Worm (Caenorhabditis elegans) whole organism, L2 larva: ENCODE results near the gene zipt-7.1.

Source experiments
- C34F6.9 ChIP-seq: fragments of 150-350 bp; optimal IDR thresholded peaks from 2 replicates; lab custom pipeline; 2014; ENCODE audit warnings: missing biosample characterization, missing genetic modification characterization
- F13H6.1 ChIP-seq: sonication (generic microtip); optimal IDR thresholded peaks from 2 replicates; lab custom pipeline; 2016; ENCODE audit warnings: missing genetic modification characterization, missing compliant biosample characterization
- aly-2 ChIP-seq: fragments of 150-350 bp; optimal IDR thresholded peaks from 2 replicates; lab custom pipeline; 2014; ENCODE audit warnings: missing biosample characterization, missing genetic modification characterization
- blmp-1 ChIP-seq: sonication (generic microtip); optimal IDR thresholded peaks from 2 replicates; lab custom pipeline; 2017; ENCODE audit warnings: missing genetic modification characterization, mild to moderate bottlenecking, missing compliant biosample characterization, antibody characterized with exemption, moderate library complexity; ENCODE audit not compliant: insufficient read depth
- ceh-16 ChIP-seq: fragments of 150-350 bp; optimal IDR thresholded peaks from 2 replicates; lab custom pipeline; 2014; ENCODE audit warnings: missing biosample characterization, missing genetic modification characterization
- crh-2 ChIP-seq: sonication (generic microtip); optimal IDR thresholded peaks from 2 replicates; lab custom pipeline; 2017; ENCODE audit warnings: missing biosample characterization, missing genetic modification characterization
- dmd-4 ChIP-seq: sonication (generic microtip); optimal IDR thresholded peaks from 2 replicates; lab custom pipeline; 2017; ENCODE audit warnings: missing biosample characterization, missing genetic modification characterization
- egl-27 ChIP-seq: sonication (generic microtip); optimal IDR thresholded peaks from 3 replicates; lab custom pipeline; 2017; ENCODE audit warnings: missing biosample characterization, missing genetic modification reagents, missing genetic modification characterization
- elt-1 ChIP-seq: fragments of 150-350 bp; optimal IDR thresholded peaks from 2 replicates; lab custom pipeline; 2014; ENCODE audit warnings: missing biosample characterization, missing genetic modification characterization
- fos-1 ChIP-seq: fragments of 150-350 bp; optimal IDR thresholded peaks from 2 replicates; lab custom pipeline; 2014; ENCODE audit warnings: missing biosample characterization, missing genetic modification characterization
- gmeb-1 ChIP-seq: fragments of 150-350 bp; optimal IDR thresholded peaks from 2 replicates; lab custom pipeline; 2014; ENCODE audit warnings: missing biosample characterization, missing genetic modification characterization
- lin-11 ChIP-seq: fragments of 150-350 bp; sonication (generic microtip); optimal IDR thresholded peaks from 2 replicates; lab custom pipeline; 2014; ENCODE audit warnings: missing biosample characterization, missing genetic modification characterization, inconsistent platforms, mixed read lengths
- lin-13 ChIP-seq: fragments of 150-350 bp; optimal IDR thresholded peaks from 2 replicates; lab custom pipeline; 2014; ENCODE audit warnings: missing biosample characterization, missing genetic modification reagents, missing genetic modification characterization
- lin-39 ChIP-seq: fragments of 150-350 bp; optimal IDR thresholded peaks from 2 replicates; lab custom pipeline; 2014; ENCODE audit warnings: missing biosample characterization, missing genetic modification reagents, missing genetic modification characterization
- lsy-2 ChIP-seq, 2 experiments: fragments of 150-350 bp in 1 of 2; sonication (generic microtip) in 1 of 2; optimal IDR thresholded peaks; 2 replicates each; lab custom pipeline; 2014 to 2017; ENCODE audit warnings: missing biosample characterization in 2 of 2, missing genetic modification characterization in 2 of 2
- mab-5 ChIP-seq: fragments of 150-350 bp; optimal IDR thresholded peaks from 2 replicates; lab custom pipeline; 2014; ENCODE audit warnings: missing biosample characterization, missing genetic modification characterization
- mbf-1 ChIP-seq: sonication (generic microtip); optimal IDR thresholded peaks from 2 replicates; lab custom pipeline; 2017; ENCODE audit warnings: missing biosample characterization, missing genetic modification characterization
- mdl-1 ChIP-seq, 2 experiments: fragments of 150-350 bp in 1 of 2; sonication (generic microtip) in 1 of 2; optimal IDR thresholded peaks; 2 replicates each; lab custom pipeline; 2017; ENCODE audit warnings: missing biosample characterization in 2 of 2, missing genetic modification characterization in 2 of 2
- nhr-12 ChIP-seq: fragments of 150-350 bp; optimal IDR thresholded peaks from 2 replicates; lab custom pipeline; 2014; ENCODE audit warnings: missing biosample characterization, missing genetic modification characterization
- nhr-129 ChIP-seq: fragments of 150-350 bp; optimal IDR thresholded peaks from 2 replicates; lab custom pipeline; 2014; ENCODE audit warnings: missing biosample characterization, missing genetic modification characterization
- nhr-21 ChIP-seq: fragments of 150-350 bp; optimal IDR thresholded peaks from 2 replicates; lab custom pipeline; 2014; ENCODE audit warnings: missing biosample characterization, missing genetic modification characterization
- nhr-23 ChIP-seq: fragments of 150-350 bp; optimal IDR thresholded peaks from 2 replicates; lab custom pipeline; 2014; ENCODE audit warnings: missing biosample characterization, missing genetic modification reagents, missing genetic modification characterization
- nhr-237 ChIP-seq: fragments of 150-350 bp; optimal IDR thresholded peaks from 2 replicates; lab custom pipeline; 2014; ENCODE audit warnings: missing biosample characterization, missing genetic modification characterization
- nhr-25 ChIP-seq: fragments of 150-350 bp; sonication (generic microtip); optimal IDR thresholded peaks from 3 replicates; lab custom pipeline; 2014; ENCODE audit warnings: missing biosample characterization, missing genetic modification characterization
- peb-1 ChIP-seq: fragments of 150-350 bp; optimal IDR thresholded peaks from 2 replicates; lab custom pipeline; 2014; ENCODE audit warnings: missing biosample characterization, missing genetic modification characterization
- sem-4 ChIP-seq: fragments of 150-350 bp; optimal IDR thresholded peaks from 2 replicates; lab custom pipeline; 2014; ENCODE audit warnings: missing biosample characterization, missing genetic modification reagents, missing genetic modification characterization
- skn-1 ChIP-seq: sonication (generic microtip); optimal IDR thresholded peaks from 2 replicates; lab custom pipeline; 2017; ENCODE audit warnings: missing biosample characterization, missing genetic modification characterization
- sma-9 ChIP-seq, 2 experiments: fragments of 150-350 bp in 1 of 2; sonication (generic microtip) in 1 of 2; optimal IDR thresholded peaks; 2 replicates each; lab custom pipeline; 2014 to 2016; ENCODE audit warnings: missing genetic modification characterization in 2 of 2, mild to moderate bottlenecking in 1 of 2, missing biosample characterization in 1 of 2, missing compliant biosample characterization in 1 of 2, missing genetic modification reagents in 1 of 2, moderate library complexity in 1 of 2
- snpc-4 ChIP-seq: fragments of 150-350 bp; optimal IDR thresholded peaks from 2 replicates; lab custom pipeline; 2014; ENCODE audit warnings: missing biosample characterization, missing genetic modification characterization
- unc-55 ChIP-seq: fragments of 150-350 bp; sonication (generic microtip); optimal IDR thresholded peaks from 3 replicates; lab custom pipeline; 2014; ENCODE audit warnings: missing biosample characterization, missing genetic modification reagents, missing genetic modification characterization
- unc-62 ChIP-seq: fragments of 150-350 bp; optimal IDR thresholded peaks from 2 replicates; lab custom pipeline; 2014; ENCODE audit warnings: missing biosample characterization, missing genetic modification reagents, missing genetic modification characterization
- zag-1 ChIP-seq: fragments of 150-350 bp; optimal IDR thresholded peaks from 2 replicates; lab custom pipeline; 2014; ENCODE audit warnings: missing biosample characterization, missing genetic modification characterization
- ztf-4 ChIP-seq: fragments of 150-350 bp; optimal IDR thresholded peaks from 2 replicates; lab custom pipeline; 2014; ENCODE audit warnings: missing biosample characterization, missing genetic modification characterization

The zipt-7.1 gene

DNA sequence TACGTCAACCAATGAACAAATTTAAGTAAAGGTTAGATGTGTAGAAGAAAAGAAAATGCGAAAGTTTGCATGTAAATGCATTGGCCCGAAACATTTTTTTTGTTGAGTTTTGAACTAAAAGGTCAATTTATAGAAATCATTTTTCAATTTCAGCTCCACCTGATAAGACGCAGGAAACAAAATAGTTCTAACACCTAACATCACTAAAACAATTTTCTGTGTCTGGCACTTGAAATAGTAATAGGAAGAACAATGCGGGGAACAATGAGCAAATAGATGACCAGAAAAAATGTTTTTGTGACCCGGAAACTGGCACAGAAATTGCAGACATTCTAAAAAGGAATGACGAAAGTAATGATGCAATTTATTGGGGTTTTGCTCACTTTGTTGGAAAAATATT is 4.4 kb upstream of the zipt-7.1 start:
- TF ChIP-seq lin-39 (tag; lab: Kevin White, UChicago) (no peak), nhr-129 (peak; percentile 43), fos-1 (tag; lab: Kevin White, UChicago) (peak; percentile 23)
- TF ChIP-seq, all 48 proteins: peak for 2

DNA sequence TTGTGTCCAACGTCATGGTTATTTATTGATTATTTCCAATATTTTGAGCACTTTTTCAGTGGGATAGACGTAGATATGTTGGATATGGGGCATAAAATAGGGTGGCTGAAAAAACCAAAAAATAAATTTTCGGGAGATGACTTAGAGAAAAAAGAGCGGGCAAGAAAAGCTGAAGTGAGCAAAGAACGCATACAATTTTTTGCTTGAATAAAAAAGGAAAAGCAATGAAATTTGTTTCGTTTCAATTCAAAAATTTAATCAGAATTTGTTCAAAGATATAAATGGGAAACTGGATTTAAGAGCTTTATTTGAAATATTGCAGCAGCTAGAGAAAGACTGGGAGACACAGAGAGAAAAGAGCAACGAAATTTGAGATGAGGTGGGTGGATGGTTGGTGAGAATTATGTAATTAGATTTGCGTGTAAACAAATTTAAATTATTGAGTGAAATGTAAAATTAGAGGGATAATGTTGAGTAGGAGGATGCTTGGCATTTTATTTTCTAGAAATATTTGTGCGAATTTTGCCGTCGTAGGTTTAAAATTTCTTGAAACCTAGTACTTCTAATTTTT is 3.8 kb upstream of the zipt-7.1 start, which contains the start of the genes T28F3.11 and slc-17.4:
Gene T28F3.11, minus strand, starts transcription at position 51 of the 571 bp plus-strand sequence.
Gene slc-17.4, minus strand, starts transcription at position 105 of the 571 bp plus-strand sequence.
- TF ChIP-seq unc-62 (no peak), skn-1 (tag; lab: Kevin White, UChicago) (no peak), unc-55 (GFP tag; lab: Kevin White, UChicago) (peak; percentile 4)
- TF ChIP-seq, all 48 proteins: peak for 1

DNA sequence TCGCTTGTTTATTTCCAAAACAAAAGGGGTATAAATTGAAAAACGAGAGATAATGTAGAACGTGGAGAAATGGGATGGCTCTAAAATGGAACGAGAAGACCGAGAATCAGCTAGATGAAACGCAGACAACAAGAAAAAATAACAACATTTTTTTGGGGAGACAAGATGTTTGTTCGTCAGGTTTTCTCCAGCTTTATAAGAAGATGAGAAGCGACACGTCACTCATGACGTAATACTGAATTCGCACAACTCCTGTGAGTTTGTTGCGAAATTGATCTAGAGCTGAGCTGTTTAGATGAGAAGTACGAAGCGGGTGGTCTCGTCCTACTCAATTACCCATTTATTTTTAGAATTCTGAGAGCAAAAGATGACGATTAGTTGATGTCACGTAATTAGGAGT is 2.7 kb downstream of the zipt-7.1 start:
- TF ChIP-seq crh-2 (tag; lab: Kevin White, UChicago) (peak; percentile 69), nhr-21 (tag; lab: Kevin White, UChicago) (no peak), blmp-1 (no peak), nhr-25 (no peak), ztf-4 (peak; percentile 18), lin-13 (GFP tag; lab: Kevin White, UChicago) (peak; percentile 7), sma-9 (GFP tag; optimal IDR thresholded peaks at IDR 0.05; lab: Kevin White, UChicago) (peak; percentile 66), sma-9 (tag; optimal IDR thresholded peaks at IDR 0.05; lab: Kevin White, UChicago) (no peak), nhr-237 (tag; lab: Kevin White, UChicago) (no peak), zag-1 (tag; lab: Kevin White, UChicago) (peak; percentile 31), nhr-129 (peak; percentile 50), lsy-2 (tag; optimal IDR thresholded peaks at IDR 0.05; lab: Kevin White, UChicago) (peak in 1 of 2 experiments; percentile 56), C34F6.9 (tag; lab: Kevin White, UChicago) (peak; percentile 52), lin-39 (tag; lab: Kevin White, UChicago) (no peak), unc-55 (GFP tag; lab: Kevin White, UChicago) (peak; percentile 91), fos-1 (tag; lab: Kevin White, UChicago) (no peak)

DNA sequence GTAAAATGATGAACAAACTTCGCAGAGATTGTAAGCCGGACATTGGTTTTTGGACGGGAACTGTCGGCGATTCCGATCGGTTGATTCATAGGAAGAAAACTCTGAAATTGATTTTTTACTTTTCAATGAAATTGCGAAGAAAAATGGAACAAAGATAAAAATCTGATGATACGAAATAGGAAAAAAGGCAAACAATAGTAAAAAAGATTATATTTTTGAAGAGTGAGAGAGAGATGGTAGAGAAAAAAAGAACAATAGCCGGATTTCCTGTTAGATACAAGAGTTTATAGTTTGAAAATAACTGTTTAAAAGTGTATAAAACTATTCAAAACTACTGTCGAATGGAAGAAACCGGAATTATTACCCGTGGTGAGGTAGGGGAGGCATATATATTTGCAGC is 3.8 kb downstream of the zipt-7.1 start, which contains the start of gene nra-1:
Gene nra-1, minus strand, starts transcription at position 101 of the 400 bp plus-strand sequence.
- TF ChIP-seq blmp-1 (no peak), mdl-1 (tag; optimal IDR thresholded peaks at IDR 0.05; lab: Kevin White, UChicago) (no peak), egl-27 (tag; lab: Kevin White, UChicago) (no peak), unc-62 (no peak), F13H6.1 (no peak), lin-11 (no peak), nhr-12 (tag; lab: Kevin White, UChicago) (no peak), elt-1 (no peak), sem-4 (tag; lab: Kevin White, UChicago) (no peak), mbf-1 (tag; lab: Kevin White, UChicago) (no peak), aly-2 (no peak), ceh-16 (tag; lab: Kevin White, UChicago) (no peak), lin-13 (GFP tag; lab: Kevin White, UChicago) (no peak), peb-1 (tag; lab: Kevin White, UChicago) (no peak), snpc-4 (no peak), dmd-4 (tag; lab: Kevin White, UChicago) (no peak), gmeb-1 (tag; lab: Kevin White, UChicago) (no peak), unc-55 (GFP tag; lab: Kevin White, UChicago) (no peak), nhr-23 (tag; lab: Kevin White, UChicago) (no peak), mab-5 (tag; lab: Kevin White, UChicago) (no peak)
